Fruit fly (Drosophila melanogaster) whole organism, wandering third instar larva: ENCODE results near the gene Ace.

Source experiments
- Abd-B ChIP-seq: fragments of >200 bp; optimal IDR thresholded peaks from 2 replicates; lab custom pipeline; 2017; ENCODE audit warnings: missing biosample characterization, missing genetic modification characterization
- CG32264 ChIP-seq: fragments of 200-800 bp; sonication (Bioruptor generic); optimal IDR thresholded peaks from 2 replicates; lab custom pipeline; 2016; ENCODE audit warnings: missing biosample characterization, missing genetic modification characterization
- CrebA ChIP-seq: fragments of 200-800 bp; sonication (Bioruptor generic); optimal IDR thresholded peaks from 2 replicates; lab custom pipeline; 2016; ENCODE audit warnings: missing biosample characterization, mild to moderate bottlenecking, missing genetic modification characterization, borderline replicate concordance
- GATAd ChIP-seq: sonication (Bioruptor generic); optimal IDR thresholded peaks from 2 replicates; lab custom pipeline; 2016; ENCODE audit warnings: missing biosample characterization, missing genetic modification characterization
- Hnf4 ChIP-seq: fragments of 200-800 bp; sonication (Bioruptor generic); optimal IDR thresholded peaks from 2 replicates; lab custom pipeline; 2016; ENCODE audit warnings: missing biosample characterization, mild to moderate bottlenecking, missing genetic modification characterization
- Hr78 ChIP-seq: fragments of >200 bp; optimal IDR thresholded peaks from 2 replicates; lab custom pipeline; 2017; ENCODE audit warnings: missing biosample characterization, missing genetic modification characterization
- Mio ChIP-seq: sonication (Bioruptor generic); optimal IDR thresholded peaks from 2 replicates; lab custom pipeline; 2016; ENCODE audit warnings: missing biosample characterization, missing genetic modification characterization
- Myc ChIP-seq: fragments of >200 bp; optimal IDR thresholded peaks from 2 replicates; lab custom pipeline; 2017
- dmrt93B ChIP-seq: fragments of 200-800 bp; sonication (Bioruptor generic); optimal IDR thresholded peaks from 2 replicates; lab custom pipeline; 2018; ENCODE audit warnings: missing biosample characterization, mild to moderate bottlenecking, missing genetic modification characterization
- fru ChIP-seq: fragments of 200-800 bp; sonication (Bioruptor generic); optimal IDR thresholded peaks from 3 replicates; lab custom pipeline; 2016; ENCODE audit warnings: missing biosample characterization, mild to moderate bottlenecking, missing genetic modification characterization
- h ChIP-seq: fragments of 200-800 bp; sonication (Bioruptor generic); optimal IDR thresholded peaks from 3 replicates; lab custom pipeline; 2016; ENCODE audit warnings: missing biosample characterization, mild to moderate bottlenecking, missing genetic modification characterization
- sv ChIP-seq: fragments of 200-800 bp; sonication (Bioruptor generic); optimal IDR thresholded peaks from 3 replicates; lab custom pipeline; 2016; ENCODE audit warnings: missing biosample characterization, missing genetic modification characterization
- usp ChIP-seq: fragments of >200 bp; optimal IDR thresholded peaks from 2 replicates; lab custom pipeline; 2017; ENCODE audit warnings: missing biosample characterization, missing genetic modification characterization

DNA sequence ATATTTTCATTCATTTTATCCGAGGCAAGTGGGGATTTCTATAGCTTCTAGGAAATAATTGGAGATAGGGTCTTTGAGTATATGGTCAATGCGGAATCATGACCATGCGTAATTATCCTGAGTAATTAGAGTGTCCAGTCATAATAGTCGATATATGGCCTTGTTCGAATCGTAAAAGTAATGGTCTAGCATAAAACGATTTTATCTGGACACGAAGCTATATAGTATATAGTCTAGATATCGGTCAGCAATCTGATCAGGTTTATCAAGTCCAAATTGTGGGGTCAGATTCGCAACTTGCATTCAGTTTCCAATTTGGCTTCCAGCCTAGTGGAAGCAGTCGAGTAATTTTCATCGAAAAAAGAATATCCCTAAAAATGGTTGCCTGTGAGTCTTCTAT, 43.0 kb upstream of the Ace start, which contains the start of gene CG32473:
- TF ChIP-seq Abd-B (GFP tag; lab: Kevin White, UChicago) (no peak), Mio (no peak), usp (GFP tag; lab: Kevin White, UChicago) (no peak), GATAd (no peak), h (GFP tag; lab: Kevin White, UChicago) (no peak), sv (GFP tag; lab: Kevin White, UChicago) (no peak), Hr78 (GFP tag; lab: Kevin White, UChicago) (no peak), CG32264 (GFP tag; lab: Kevin White, UChicago) (no peak), fru (GFP tag; lab: Kevin White, UChicago) (no peak), CrebA (no peak), Myc (lab: Kevin White, UChicago) (no peak), Hnf4 (no peak), dmrt93B (GFP tag; lab: Kevin White, UChicago) (no peak)
